Worm (Caenorhabditis elegans): Measurements from ENCODE around the gene B0001.2.

The B0001.2 gene

DNA sequence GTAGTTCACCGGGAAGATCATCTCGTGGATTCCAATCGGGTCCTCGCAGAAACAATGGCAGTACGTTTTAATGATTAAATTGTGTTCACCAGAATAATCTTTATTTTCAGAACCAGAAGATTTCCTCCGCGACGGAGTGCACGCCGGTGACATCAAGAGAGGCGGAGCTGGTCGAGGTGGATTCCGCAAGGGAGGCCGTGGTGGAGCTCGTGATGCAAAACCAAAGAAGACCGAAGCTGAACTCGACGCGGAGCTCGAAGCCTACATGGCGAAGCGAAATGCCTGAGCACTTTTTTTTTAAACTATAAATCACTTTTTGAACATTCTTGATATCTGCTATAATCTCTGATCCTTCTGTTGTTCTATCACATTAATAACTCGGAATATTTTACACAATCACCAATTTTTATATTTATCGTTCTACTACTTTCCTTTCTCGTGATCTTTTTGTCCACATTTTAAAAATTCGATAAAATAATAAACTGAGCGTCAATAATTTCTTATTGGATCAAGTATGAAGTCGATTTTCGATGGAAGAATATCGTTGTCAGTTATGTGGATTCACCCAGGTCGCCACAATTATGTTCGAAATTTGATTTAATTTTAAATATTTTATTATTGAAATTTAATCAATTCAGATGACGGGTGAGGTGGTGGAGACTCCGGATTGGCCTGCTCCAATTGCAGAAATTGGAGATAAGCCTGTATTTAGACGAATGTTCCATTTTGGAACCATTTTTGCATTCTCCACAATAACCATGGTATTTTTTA lies 26.3 kb downstream of the B0001.2 start, which contains the start of gene dhhc-6:
Gene dhhc-6, plus strand, starts transcription at position 639 of the 771 bp plus-strand sequence.
- TF ChIP-seq nhr-25 (tag; optimal IDR thresholded peaks at IDR 0.05; ENCODE audit: borderline replicate concordance, insufficient read depth): no peak
- TF ChIP-seq set-16 (GFP tag; IDR thresholded peaks at IDR 0.05): peak; percentile 75
- TF ChIP-seq nhr-42 (GFP tag; IDR thresholded peaks at IDR 0.05): no peak
- TF ChIP-seq mep-1 (tag; optimal IDR thresholded peaks at IDR 0.05): peak; percentile 30
- TF ChIP-seq nhr-76 (tag; optimal IDR thresholded peaks at IDR 0.05): no peak
- TF ChIP-seq zfp-2 (tag; optimal IDR thresholded peaks at IDR 0.05): no peak
- no peak for TF ChIP-seq saeg-2 (GFP tag; IDR thresholded peaks at IDR 0.05)
- TF ChIP-seq F10B5.3 (tag; optimal IDR thresholded peaks at IDR 0.05): no peak
- no peak for TF ChIP-seq ceh-44 (GFP tag; IDR thresholded peaks at IDR 0.05)
- no peak for TF ChIP-seq F44E2.7 (GFP tag; IDR thresholded peaks at IDR 0.05)
- no peak for TF ChIP-seq madf-9 (GFP tag; conservative IDR thresholded peaks at IDR 0.05)
- no peak for TF ChIP-seq ceh-62 (tag; optimal IDR thresholded peaks at IDR 0.05)
- TF ChIP-seq unc-130 (GFP tag; optimal IDR thresholded peaks at IDR 0.05): no peak
- no peak for TF ChIP-seq nhr-102 (tag; optimal IDR thresholded peaks at IDR 0.05)
- no peak for TF ChIP-seq pqm-1 (tag; optimal IDR thresholded peaks at IDR 0.05)
- no peak for TF ChIP-seq madf-5 (GFP tag; IDR thresholded peaks at IDR 0.05)
- no peak for TF ChIP-seq hlh-11 (tag; optimal IDR thresholded peaks at IDR 0.05)
- TF ChIP-seq F49E8.2 (tag; optimal IDR thresholded peaks at IDR 0.05; ENCODE audit: borderline replicate concordance): no peak
- TF ChIP-seq hlh-30 (tag; optimal IDR thresholded peaks at IDR 0.05; ENCODE audit: insufficient read depth): no peak
- TF ChIP-seq unc-39 (tag; optimal IDR thresholded peaks at IDR 0.05): no peak
- TF ChIP-seq snpc-4 (tag; optimal IDR thresholded peaks at IDR 0.05): no peak
- TF ChIP-seq lin-15B (tag; optimal IDR thresholded peaks at IDR 0.05): no peak
- no peak for TF ChIP-seq rbr-2 (tag; optimal IDR thresholded peaks at IDR 0.05)
- no peak for TF ChIP-seq T26A8.4 (GFP tag; IDR thresholded peaks at IDR 0.05)
- peak; percentile 31; the same call in 1 of the 2 replicates for TF ChIP-seq snpc-1.2 (GFP tag; IDR thresholded peaks at IDR 0.05)
- no peak for TF ChIP-seq pha-4 (GFP tag; IDR thresholded peaks at IDR 0.05)
- no peak for TF ChIP-seq pha-4 (tag; optimal IDR thresholded peaks at IDR 0.05)
- TF ChIP-seq tra-1 (GFP tag; IDR thresholded peaks at IDR 0.05): no peak
- TF ChIP-seq nhr-48 (tag; optimal IDR thresholded peaks at IDR 0.05): no peak
- TF ChIP-seq mdl-1 (tag; optimal IDR thresholded peaks at IDR 0.05): no peak
- no peak for TF ChIP-seq dmd-9 (GFP tag; IDR thresholded peaks at IDR 0.05)
- TF ChIP-seq ceh-28 (tag; optimal IDR thresholded peaks at IDR 0.05): no peak
- no peak for TF ChIP-seq sdz-12 (GFP tag; optimal IDR thresholded peaks at IDR 0.05)
- TF ChIP-seq skn-1 (tag; optimal IDR thresholded peaks at IDR 0.05): no peak
- peak; percentile 44 for TF ChIP-seq lin-38 (GFP tag; IDR thresholded peaks at IDR 0.05)

DNA sequence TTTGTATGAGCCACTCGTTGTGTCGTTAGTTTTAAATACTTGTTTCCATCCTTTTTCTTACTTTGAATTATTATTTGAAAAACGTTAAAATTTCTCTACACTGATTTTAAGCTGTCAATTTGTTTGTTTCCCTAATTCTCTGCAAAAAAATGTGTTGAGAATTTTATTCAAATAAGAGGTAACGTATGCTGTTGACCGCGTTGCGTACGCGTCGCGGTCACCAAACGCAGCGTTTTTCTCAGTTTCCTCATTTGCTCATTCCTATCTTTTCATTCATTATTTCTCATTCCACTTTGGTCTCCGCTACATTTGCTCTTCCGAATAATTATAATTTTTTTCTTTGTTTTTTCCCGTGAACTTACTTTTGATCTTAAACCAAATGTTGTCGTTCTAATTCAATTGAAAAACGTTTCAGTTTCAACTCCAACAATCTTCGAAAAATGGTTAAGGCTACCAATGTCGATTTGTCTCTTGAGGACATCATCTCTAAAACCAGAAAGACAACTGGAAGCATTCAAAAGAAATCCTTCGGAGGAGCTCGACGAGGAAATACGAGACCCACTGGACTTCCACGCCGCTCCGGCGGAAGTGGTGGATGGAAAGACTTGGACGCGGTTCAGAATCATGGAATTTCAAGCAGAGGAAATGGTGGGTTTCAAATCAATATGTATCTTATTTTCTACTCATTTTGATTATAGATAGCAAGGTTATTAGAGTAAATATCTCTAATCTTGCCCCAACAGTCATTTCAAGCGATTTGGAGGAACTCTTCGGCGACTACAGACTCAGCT lies 27.7 kb downstream of the B0001.2 start, which contains the start of gene aly-3:
Gene aly-3, plus strand, starts transcription at position 409 of the 791 bp plus-strand sequence.
- TF ChIP-seq daf-16 (GFP tag; optimal IDR thresholded peaks at IDR 0.05) (no peak), daf-16 (tag; optimal IDR thresholded peaks at IDR 0.05) (peak; percentile 44), hmg-1.1 (GFP tag; IDR thresholded peaks at IDR 0.05) (no peak), aha-1 (tag) (peak; percentile 92), hif-1 (tag; optimal IDR thresholded peaks at IDR 0.05) (no peak), lsy-2 (tag; optimal IDR thresholded peaks at IDR 0.05) (peak in 1 of 2 experiments; percentile 57), lin-13 (GFP tag; optimal IDR thresholded peaks at IDR 0.05) (no peak), lim-7 (GFP tag; IDR thresholded peaks at IDR 0.05) (no peak), zfp-3 (GFP tag; conservative IDR thresholded peaks at IDR 0.05) (no peak), madf-5 (GFP tag; IDR thresholded peaks at IDR 0.05) (no peak), T26A8.4 (GFP tag; IDR thresholded peaks at IDR 0.05) (no peak), nhr-42 (GFP tag; IDR thresholded peaks at IDR 0.05) (no peak), unc-130 (GFP tag; optimal IDR thresholded peaks at IDR 0.05) (no peak), F10B5.3 (tag; optimal IDR thresholded peaks at IDR 0.05) (no peak), unc-62 (GFP tag; optimal IDR thresholded peaks at IDR 0.05 in 1 of 2) (peak in 1 of 2 experiments; percentile 39), unc-62 (tag; optimal IDR thresholded peaks at IDR 0.05) (no peak), Y105C5A.15 (GFP tag; IDR thresholded peaks at IDR 0.05) (no peak), tra-1 (GFP tag; IDR thresholded peaks at IDR 0.05) (no peak), daf-12 (tag; optimal IDR thresholded peaks at IDR 0.05) (no peak), hlh-11 (tag; optimal IDR thresholded peaks at IDR 0.05) (no peak), ceh-28 (tag; optimal IDR thresholded peaks at IDR 0.05) (no peak), F26F4.8 (GFP tag; conservative IDR thresholded peaks at IDR 0.05) (no peak)
